Fruit fly (Drosophila melanogaster): ENCODE measurements around the gene hoe1.

Gene hoe1

DNA sequence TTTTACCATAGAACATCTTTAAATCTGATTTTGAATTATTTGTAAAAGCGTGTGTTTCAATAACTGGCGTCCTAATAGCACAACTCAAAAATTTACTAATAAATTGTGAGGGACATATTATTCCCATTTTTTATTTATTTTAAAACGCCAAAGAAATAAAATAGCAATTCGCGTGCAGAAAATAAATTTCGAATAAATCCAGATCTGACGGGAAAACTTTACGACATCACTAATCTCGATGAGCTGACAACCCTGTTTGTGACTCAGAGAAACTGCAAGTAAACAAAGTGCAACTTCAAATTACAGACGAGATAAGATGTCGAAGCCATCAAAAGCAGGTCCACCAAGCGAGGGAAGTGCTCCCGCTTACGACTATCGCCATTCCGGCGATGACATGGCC lies 33.2 kb upstream of the hoe1 start, which contains the start of gene CG34125 (continued):
- TF ChIP-seq CG15514 (GFP tag; optimal IDR thresholded peaks at IDR 0.05) (peak; percentile 81), CG16863 (GFP tag; optimal IDR thresholded peaks at IDR 0.05) (no peak), CG3995 (GFP tag; optimal IDR thresholded peaks at IDR 0.05) (peak; percentile 53), Nf-YC (tag; optimal IDR thresholded peaks at IDR 0.05) (no peak), br (optimal IDR thresholded peaks at IDR 0.05) (no peak), CG3847 (GFP tag; IDR thresholded peaks at IDR 0.05) (peak; percentile 26; the same call in 1 of the 2 replicates), Sry-β (GFP tag; optimal IDR thresholded peaks at IDR 0.05) (peak; percentile 91), CG4707 (GFP tag; optimal IDR thresholded peaks at IDR 0.05) (no peak), pzg (GFP tag; optimal IDR thresholded peaks at IDR 0.05) (peak; percentile 33), MBD-R2 (GFP tag; IDR thresholded peaks at IDR 0.05) (peak; percentile 82), ems (GFP tag; optimal IDR thresholded peaks at IDR 0.05) (peak; percentile 10), CG34422 (GFP tag; IDR thresholded peaks at IDR 0.05) (0 out of 3 replicates have a peak, but pooled peaks have one; percentile 8), CG12391 (tag; optimal IDR thresholded peaks at IDR 0.05) (no peak), HmgZ (tag; optimal IDR thresholded peaks at IDR 0.05) (peak; percentile 13), CG2116 (GFP tag; optimal IDR thresholded peaks at IDR 0.05) (no peak), grn (GFP tag; optimal IDR thresholded peaks at IDR 0.05) (no peak), Ets65A (GFP tag) (peak; percentile 82), jigr1 (GFP tag; IDR thresholded peaks at IDR 0.05) (no peak), CG34224 (GFP tag; IDR thresholded peaks at IDR 0.05; ENCODE audit: partially characterized antibody) (no peak), CG11456 (GFP tag; IDR thresholded peaks at IDR 0.05) (0 out of 3 replicates have a peak, but pooled peaks have one; percentile 47), row (GFP tag; IDR thresholded peaks at IDR 0.05) (peak; percentile 86), otp (GFP tag; IDR thresholded peaks at IDR 0.05) (no peak), mld (GFP tag; IDR thresholded peaks at IDR 0.05; ENCODE audit: partially characterized antibody) (no peak), tll (GFP tag; optimal IDR thresholded peaks at IDR 0.05) (no peak), BtbVII (GFP tag; optimal IDR thresholded peaks at IDR 0.05) (no peak), mam (GFP tag; optimal IDR thresholded peaks at IDR 0.05) (peak; percentile 14), chinmo (GFP tag; IDR thresholded peaks at IDR 0.05; ENCODE audit: partially characterized antibody) (peak; percentile 68; the same call in 1 of the 4 replicates), CG10267 (tag; optimal IDR thresholded peaks at IDR 0.05) (no peak), slbo (GFP tag; IDR thresholded peaks at IDR 0.05) (peak; percentile 32; the same call in 1 of the 2 replicates)

DNA sequence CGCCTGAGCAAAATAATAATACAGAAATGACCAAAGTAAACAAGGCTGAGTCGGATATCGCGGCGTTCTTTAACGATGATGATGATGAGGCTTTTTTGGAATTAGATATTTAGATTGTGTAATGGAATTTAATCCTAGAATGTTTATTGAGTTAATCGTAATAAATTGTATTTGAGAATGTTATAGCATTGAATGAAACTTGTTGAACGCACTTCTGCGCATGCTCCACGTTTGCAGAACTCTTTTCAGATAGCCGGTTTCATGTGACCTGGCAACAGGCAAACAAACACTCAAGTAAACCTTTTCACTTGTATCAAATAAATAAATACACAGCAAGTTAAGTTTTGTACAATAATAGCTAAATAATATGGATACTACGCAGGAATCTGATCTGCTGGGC lies 25.9 kb upstream of the hoe1 start, which contains the start of gene CG34124:
TSS of gene CG34124 (plus strand) at position 301 of the 400 bp plus-strand sequence.
- TF ChIP-seq CG12155 (GFP tag; optimal IDR thresholded peaks at IDR 0.05) = no peak
- TF ChIP-seq Ets65A (GFP tag) = no peak
- TF ChIP-seq CG13775 (GFP tag; optimal IDR thresholded peaks at IDR 0.05) = no peak
- no peak for TF ChIP-seq al (GFP tag; IDR thresholded peaks at IDR 0.05)

DNA sequence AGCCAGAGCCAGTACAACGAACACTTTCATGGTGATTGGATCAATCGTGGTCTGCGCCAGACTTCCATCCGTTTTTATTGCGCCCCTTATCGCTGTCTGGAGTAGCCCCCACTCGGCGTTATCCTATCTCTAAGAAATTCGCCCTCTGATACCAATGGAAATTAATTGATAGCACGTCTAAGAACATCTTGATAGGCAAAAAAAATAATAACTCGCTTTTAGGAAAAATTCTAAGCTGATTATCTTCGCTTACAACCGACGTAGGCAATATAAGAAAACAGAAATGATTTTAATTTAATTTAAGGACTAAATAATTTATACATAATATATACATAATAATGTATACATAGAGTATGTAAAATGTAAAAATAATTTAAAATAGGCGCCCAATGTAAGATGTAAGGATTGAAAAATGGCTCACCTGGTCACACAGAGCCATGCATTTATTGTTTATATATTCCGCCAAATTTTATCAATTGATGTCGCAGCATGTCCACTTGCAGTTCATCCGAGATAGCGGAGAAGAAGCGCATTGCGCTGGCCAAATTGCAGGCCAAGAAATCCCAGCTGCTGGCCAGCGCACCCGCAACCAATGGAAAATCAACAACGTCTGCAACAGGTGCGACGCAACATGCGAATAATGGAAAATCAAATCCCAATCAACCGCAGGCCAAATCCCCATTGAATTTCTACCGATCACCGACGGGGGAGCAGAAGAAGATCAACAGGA lies 23.1 kb upstream of the hoe1 start, which contains the start of the genes Jon25Bi and Marcal1:
TSS of gene Jon25Bi (minus strand) at position 51 of the 730 bp plus-strand sequence.
TSS of gene Marcal1 (plus strand) at position 416 of the 730 bp plus-strand sequence.
- TF ChIP-seq CTCF (GFP tag; optimal IDR thresholded peaks at IDR 0.05) (peak; percentile 34), Dp (GFP tag; optimal IDR thresholded peaks at IDR 0.05) (peak; percentile 61), Meics (GFP tag; optimal IDR thresholded peaks at IDR 0.05) (no peak), exex (tag; optimal IDR thresholded peaks at IDR 0.05) (peak; percentile 71), Dll (GFP tag; IDR thresholded peaks at IDR 0.05; ENCODE audit: partially characterized antibody) (no peak), E2f2 (GFP tag; IDR thresholded peaks at IDR 0.05) (peak; percentile 82), CG31388 (GFP tag; optimal IDR thresholded peaks at IDR 0.05) (no peak), Tbp (GFP tag; optimal IDR thresholded peaks at IDR 0.05) (no peak), MBD-R2 (GFP tag; IDR thresholded peaks at IDR 0.05) (peak; percentile 80), amos (GFP tag; IDR thresholded peaks at IDR 0.05; ENCODE audit: partially characterized antibody) (peak; percentile 50; the same call in 1 of the 2 replicates), pzg (GFP tag; optimal IDR thresholded peaks at IDR 0.05) (peak; percentile 21), CG13424 (tag; optimal IDR thresholded peaks at IDR 0.05) (no peak), Bgb (GFP tag; IDR thresholded peaks at IDR 0.05; ENCODE audit: partially characterized antibody) (peak; percentile 29; the same call in 1 of the 2 replicates), crc (GFP tag; optimal IDR thresholded peaks at IDR 0.05) (no peak), CG10267 (tag; optimal IDR thresholded peaks at IDR 0.05) (no peak), CG31224 (GFP tag; IDR thresholded peaks at IDR 0.05) (no peak), CG18476 (GFP tag; optimal IDR thresholded peaks at IDR 0.05) (no peak), stwl (tag; optimal IDR thresholded peaks at IDR 0.05) (peak; percentile 55), MESR4 (GFP tag; optimal IDR thresholded peaks at IDR 0.05) (peak; percentile 0)

Data from whole organism, embryonic.